Fruit fly (Drosophila melanogaster): ENCODE measurements around the gene CG15916.
A peak's percentile ranks its signal among the peaks of the same experiment; 100 is the strongest.

CG15916 gene

DNA sequence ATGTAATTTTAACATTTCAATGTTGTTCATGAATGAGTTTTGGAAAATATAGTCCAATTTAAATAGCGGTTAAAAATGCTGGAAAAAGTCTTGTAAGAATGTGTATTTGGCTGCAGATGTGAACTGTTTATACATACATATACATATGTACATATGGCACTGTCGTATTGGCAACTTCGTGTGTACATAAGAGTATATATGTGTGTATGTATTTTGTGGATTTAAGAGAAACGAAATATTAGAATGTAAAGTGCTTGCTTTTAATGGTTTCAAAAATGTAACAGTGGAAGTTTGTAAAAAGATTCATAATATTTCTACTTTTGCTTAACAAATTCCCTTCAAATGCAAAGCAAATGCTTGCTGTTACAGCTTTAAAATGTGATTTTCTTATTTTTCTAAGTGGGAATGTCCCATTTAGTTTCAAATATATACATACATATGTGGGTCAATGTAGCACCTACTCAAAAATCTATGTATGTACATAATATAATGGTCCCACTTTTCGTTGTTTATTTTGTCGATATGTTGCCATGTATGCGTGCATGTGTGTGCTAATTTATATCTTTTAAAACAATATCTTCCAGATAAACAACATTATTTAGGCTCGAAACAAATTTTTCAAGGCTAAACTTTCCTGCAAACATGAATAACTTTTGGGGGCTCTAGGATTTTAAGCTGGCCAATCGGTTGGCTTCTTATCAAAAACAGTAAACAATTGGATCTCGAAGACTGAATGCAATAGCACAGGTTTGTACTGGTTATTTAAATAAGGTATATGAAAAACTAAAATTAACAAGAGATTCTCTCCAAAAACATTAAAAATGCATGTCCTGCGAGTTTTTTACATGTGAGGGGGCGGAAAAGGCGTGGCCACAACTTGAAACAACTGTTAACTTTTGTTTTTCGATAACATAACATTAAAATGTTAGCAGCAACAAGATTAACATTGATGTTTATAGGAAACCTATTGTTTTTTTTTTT lies 19.3 kb upstream of the CG15916 start:
- TF ChIP-seq CG17801 (GFP tag; optimal IDR thresholded peaks at IDR 0.05; ENCODE audit: partially characterized antibody) = no peak

DNA sequence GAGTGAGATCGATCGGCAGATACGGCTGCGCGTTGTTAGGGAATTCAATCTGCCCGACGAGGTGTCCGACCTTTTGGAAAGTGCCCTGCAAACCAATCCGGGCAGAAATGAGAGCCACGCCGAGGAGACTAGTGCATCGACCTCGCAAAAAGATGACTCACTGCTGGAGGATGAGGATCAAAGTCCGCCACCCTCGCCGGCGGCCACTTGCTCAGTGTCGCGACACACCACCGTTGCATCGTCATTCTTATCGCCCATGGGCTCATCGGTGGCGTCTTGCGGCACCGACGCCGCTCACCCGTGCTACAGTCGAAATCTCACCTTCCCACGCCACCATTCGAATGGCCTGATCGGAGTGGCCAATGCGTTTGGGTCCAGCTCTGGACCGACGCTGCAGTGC lies 16.0 kb upstream of the CG15916 start:
- TF ChIP-seq CG17801 (GFP tag; optimal IDR thresholded peaks at IDR 0.05; ENCODE audit: partially characterized antibody) = no peak

DNA sequence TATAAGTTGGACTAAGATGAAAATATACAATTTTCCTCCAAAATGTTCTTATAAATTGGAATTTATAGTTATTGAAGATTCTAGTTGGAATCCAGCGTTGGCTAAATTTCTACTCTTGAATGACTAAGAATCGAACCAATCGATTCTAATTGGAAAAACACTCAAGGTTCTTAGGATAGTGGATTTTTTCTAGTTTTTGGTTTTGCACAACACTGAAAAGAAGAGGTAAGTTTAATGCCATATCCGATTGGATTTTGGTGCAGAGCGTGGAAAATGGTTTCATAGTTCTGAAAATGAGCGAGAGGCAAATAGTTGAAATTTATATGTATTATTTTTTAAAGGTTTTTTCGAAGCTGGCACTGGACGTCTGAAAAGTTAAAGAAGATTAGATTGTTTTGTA lies 14.8 kb upstream of the CG15916 start:
- no peak for TF ChIP-seq CG17801 (GFP tag; optimal IDR thresholded peaks at IDR 0.05; ENCODE audit: partially characterized antibody)

DNA sequence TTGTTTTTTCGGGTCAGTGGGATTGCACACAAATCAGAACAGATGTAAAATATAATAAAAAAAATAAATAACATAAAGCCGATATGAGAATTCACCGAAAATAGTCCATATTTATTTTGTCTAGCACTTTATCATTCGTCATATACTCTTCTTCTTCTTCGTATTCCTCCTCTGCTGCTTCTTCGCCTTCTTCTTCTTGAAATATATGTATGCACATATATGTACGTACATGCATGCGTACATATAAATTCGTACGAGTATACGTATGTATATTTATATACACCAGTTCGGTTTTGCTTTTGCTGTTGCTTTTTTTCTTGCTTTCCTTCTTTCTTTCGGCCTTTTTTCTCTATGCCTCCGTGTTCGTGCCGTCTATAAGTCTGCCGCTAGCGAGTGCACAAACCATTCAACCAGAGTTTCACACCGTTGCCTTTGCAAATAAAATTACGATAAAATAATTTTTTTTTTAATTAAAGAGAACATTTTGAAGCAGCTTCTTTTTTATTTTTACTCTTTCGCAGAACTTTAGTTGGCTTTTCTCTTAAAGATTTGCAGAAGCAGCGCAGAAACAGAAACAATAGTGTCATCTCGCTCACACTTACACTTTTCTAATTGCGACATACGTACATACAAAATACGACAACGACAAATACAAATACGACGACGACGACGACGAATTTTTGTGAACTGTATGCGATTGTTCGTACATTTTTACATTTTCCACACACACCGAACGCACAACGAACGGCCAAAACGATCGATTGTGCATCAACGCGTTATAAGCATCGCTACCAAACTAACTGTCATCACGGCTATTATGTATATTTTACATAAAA lies 3.8 kb upstream of the CG15916 start:
- TF ChIP-seq CG17801 (GFP tag; optimal IDR thresholded peaks at IDR 0.05; ENCODE audit: partially characterized antibody) = peak; percentile 98

DNA sequence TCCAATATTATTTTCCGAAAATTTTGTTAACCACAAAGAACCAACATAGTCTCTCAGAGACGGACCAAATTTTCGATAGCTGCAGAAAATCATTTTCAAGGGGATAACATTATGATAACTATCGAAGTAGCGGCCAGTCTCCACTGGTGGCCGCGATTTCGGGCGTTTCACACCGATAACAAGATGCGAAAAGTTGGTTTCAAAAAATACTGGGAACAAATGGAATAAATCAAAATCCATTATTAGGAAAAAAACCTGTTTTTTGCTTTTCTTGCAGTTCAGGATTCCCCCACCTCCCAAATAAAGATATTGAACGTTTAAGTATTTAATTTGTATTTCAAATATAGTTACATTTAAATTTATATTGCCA lies 3.2 kb upstream of the CG15916 start, which contains the start of gene tay:
tay (minus strand) TSS at position 65 of the 370 bp plus-strand sequence.
- TF ChIP-seq CG17801 (GFP tag; optimal IDR thresholded peaks at IDR 0.05; ENCODE audit: partially characterized antibody) = no peak

DNA sequence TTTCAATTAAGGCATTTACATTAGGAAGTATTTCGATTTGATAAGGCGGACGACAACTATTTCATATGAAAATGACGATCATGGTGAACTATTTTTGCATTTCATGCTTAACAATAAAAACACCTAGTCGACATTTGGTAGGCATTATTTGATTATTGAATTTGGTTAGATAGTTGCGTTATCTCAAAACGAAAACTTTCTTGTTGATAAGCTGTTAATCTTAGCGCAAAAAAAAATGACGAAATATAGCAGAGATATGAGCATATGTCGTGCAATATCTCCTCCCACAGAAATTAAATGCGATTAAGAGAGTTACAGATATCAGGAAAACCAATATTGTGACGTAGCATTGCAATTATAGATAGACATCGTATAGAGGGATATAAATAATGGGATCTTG lies 1.6 kb upstream of the CG15916 start:
- TF ChIP-seq CG17801 (GFP tag; optimal IDR thresholded peaks at IDR 0.05; ENCODE audit: partially characterized antibody) = no peak

DNA sequence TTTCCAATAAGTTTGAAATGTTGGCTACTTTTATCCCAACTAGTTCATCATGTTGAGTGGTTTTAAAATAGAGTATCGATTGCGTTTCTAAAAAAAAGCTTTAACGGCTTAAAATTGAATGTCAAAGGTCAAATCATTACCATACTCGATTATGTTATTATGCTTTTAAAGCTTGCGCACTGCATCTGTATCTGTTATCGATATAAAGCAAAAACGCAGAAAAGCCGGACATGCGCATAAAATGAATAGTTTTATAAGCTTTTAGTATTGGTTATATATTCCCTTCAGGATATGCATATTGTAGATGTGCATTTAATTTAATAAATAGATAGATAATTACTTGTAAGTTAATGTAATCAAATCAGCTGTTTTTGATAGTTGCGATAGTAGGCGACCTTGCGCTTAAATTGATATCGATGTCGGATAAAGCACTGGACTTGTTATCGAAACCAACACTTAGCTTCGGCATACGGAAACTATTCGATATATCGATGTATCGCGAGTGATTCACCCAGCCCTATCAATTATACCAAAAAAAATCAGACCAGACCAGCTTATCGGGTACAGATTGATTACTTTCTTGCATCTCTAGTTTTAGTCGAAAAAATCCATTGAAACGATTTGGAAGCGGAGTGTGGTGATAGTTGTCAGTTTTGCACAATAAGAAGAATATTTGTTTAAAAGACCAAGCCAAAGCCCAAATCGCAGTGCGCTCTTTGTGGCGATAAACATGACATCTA lies 1.4 kb downstream of the CG15916 start, which contains the start of gene shi:
shi (plus strand) TSS at position 511 of the 740 bp plus-strand sequence.
- TF ChIP-seq CG17801 (GFP tag; optimal IDR thresholded peaks at IDR 0.05; ENCODE audit: partially characterized antibody) = peak; percentile 32

DNA sequence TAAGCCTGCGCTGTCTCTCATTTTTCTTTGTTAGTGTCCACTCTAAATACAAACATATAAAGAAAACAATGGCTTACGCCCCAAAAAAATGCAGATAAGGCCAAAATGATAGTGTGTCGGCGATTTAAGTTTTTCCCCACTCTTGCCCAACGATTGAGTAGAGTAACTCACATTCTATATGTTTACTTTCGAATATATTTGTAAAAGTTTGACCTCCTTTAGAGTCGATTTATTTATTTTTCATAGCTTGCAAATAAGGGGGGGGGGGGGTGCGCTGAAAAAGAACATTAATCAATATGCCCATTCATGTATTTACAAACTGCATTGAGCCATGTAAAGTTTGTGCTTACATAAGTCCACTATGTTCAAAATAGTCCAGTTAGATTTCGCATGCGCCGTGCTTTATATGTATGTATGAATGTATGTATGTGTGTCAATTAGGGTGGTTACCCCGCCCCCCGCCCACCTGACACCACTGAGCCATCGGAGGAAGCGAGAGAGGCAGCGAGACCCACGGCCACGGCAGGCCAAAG lies 3.4 kb downstream of the CG15916 start:
- no peak for TF ChIP-seq CG17801 (GFP tag; optimal IDR thresholded peaks at IDR 0.05; ENCODE audit: partially characterized antibody)

DNA sequence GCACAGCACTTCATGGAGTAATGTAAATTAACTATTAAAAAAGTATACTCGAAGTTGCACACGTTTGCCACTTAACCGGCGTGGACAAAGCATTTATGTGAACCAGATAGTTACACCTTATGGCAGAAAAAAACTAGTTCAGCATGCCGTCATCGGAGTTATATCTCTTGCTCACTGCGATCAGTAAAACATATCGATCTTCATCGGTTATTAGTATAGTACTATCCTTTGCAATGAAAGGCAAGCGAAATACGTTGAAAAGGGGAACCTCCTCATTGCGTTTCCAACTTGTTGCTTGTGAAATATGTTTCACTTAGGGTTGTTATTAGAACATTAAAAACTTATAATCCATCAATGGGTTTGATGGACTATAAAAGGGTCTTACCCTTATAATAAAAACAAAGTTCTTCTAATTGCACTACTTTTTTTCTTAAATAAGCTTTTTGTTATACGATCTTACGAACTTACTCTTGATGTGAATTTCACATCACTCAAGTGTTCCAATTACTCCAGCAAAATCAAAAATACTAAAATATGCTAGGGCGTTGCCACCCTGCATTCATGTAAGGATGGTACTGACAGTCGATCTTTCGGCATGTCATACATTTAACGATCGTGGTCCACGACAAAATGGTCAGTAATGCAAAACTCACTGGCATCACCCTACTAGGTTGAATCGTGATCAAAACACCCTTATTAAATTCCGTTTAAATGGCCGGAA lies 19.3 kb downstream of the CG15916 start, which contains the start of gene CycD:
CycD (minus strand) TSS at position 113 of the 721 bp plus-strand sequence.
- TF ChIP-seq CG17801 (GFP tag; optimal IDR thresholded peaks at IDR 0.05; ENCODE audit: partially characterized antibody) = no peak

DNA sequence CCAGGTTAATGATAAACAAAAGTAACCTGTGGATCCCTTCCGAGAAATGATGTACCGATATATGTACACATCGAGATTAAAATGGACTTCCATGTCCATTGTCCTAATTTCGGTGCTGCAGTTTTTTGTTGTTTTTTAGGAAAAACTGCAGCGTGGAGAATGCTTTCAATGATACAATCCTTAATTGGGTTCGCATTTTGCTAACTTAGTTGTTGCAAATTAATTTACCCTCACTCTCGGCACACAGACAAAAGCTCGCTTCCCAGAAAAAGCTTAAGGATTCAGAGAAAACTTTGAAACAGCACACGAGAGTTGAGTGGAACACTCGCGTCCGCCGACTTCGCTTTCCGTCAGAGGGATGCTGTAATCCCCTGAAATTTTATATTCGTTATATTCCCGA lies 20.2 kb downstream of the CG15916 start, which contains the start of gene Lrp4:
Lrp4 (plus strand) TSS at position 301 of the 400 bp plus-strand sequence.
- no peak for TF ChIP-seq CG17801 (GFP tag; optimal IDR thresholded peaks at IDR 0.05; ENCODE audit: partially characterized antibody)

DNA sequence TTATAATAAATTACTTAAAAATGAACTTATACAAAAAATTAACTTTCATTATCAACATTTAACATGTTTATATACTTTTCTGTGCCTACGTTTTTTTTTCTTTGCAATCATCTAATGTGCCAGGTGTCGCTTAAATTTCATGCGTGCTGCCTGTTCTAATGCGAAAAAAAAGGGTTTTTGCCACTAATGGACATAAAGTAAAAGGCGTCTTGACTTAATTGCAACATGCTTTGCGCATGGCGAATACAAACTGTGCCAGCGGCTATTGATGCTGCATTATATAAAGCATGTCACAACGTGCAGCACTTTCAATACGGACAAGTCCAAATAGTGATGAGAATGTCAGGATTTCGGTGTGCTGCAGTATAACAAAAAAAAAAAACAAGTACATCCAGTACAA lies 31.3 kb downstream of the CG15916 start, which contains the start of gene CG8916:
CG8916 (plus strand) TSS at position 301 of the 400 bp plus-strand sequence.
- no peak for TF ChIP-seq CG17801 (GFP tag; optimal IDR thresholded peaks at IDR 0.05; ENCODE audit: partially characterized antibody)

DNA sequence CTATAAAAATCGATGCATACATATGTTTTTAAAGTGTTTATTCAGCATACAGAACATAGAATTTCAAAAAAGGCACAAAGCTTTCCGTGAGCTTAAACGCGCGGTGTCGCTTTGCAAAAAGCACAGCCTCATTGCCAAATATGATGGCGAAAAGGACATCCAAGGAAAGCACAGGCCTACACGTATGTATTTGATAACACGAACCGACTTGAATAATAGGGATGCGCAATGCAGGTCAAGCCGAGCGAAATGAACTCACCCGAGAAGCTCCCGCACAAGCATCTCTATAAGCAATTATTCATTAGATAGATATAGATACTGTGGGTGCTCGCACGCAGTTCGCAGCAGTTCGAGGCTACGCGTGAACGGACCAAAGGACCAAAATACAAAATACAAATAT lies 34.4 kb downstream of the CG15916 start, which contains the start of gene Lcch3:
Lcch3 (plus strand) TSS at position 301 of the 400 bp plus-strand sequence.
- TF ChIP-seq CG17801 (GFP tag; optimal IDR thresholded peaks at IDR 0.05; ENCODE audit: partially characterized antibody) = no peak

DNA sequence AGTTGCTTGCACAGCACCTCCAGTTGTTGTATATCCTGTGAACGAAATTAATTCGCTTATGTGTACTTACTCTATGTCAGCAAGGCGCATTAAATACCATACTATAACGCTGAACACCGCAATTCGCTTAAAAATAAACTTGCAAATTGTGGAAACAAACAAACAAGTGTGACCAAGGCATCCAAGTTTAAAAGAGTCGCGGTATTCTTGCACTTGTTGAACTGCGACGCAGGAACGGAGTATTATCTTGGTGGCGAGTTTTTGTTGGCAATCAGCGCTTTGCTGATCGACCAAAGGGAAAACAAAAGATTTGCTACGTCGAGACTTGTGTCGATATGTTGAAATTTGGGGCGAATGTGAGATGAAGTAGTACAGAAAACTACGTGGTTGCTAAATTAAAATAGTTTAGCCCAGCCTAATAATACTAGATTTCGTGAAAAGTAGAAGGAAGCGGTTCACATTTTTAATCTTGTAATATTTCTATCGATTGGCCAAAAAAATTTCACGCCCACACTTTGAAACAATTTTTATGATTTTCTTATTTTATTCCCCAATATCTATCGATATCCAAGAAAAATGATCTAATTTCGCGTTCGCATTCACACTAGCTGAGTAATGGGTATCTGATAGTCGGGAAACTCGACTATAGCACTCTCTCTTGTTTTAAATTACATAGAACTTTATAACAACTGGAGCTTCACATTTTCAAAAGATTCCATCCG lies 43.3 kb downstream of the CG15916 start, which contains the start of gene Ranbp16:
Ranbp16 (minus strand) TSS at position 364 of the 722 bp plus-strand sequence.
- TF ChIP-seq CG17801 (GFP tag; optimal IDR thresholded peaks at IDR 0.05; ENCODE audit: partially characterized antibody) = no peak
